Fruit fly (Drosophila melanogaster) whole organism, embryonic: ENCODE results near the gene Drp1.

Experiments
- Aef1 ChIP-seq: fragments of 200-800 bp; sonication (Bioruptor generic); IDR thresholded peaks from 3 replicates; pipeline ENCODE4 v1.3.6; 2022; ENCODE audit warnings: missing biosample characterization, missing genetic modification characterization
- Atf-2 ChIP-seq: fragments of 200-800 bp; sonication (Bioruptor generic); optimal IDR thresholded peaks from 2 replicates; lab custom pipeline; 2016; ENCODE audit warnings: missing biosample characterization, missing genetic modification characterization
- Atf6 ChIP-seq: fragments of 200-800 bp; sonication (Bioruptor generic); IDR thresholded peaks from 2 replicates; pipeline ENCODE4 v1.3.6; 2022; ENCODE audit warnings: missing biosample characterization, missing genetic modification characterization
- Bteb2 ChIP-seq: fragments of 200-800 bp; sonication (Bioruptor generic); optimal IDR thresholded peaks from 2 replicates; lab custom pipeline; 2016; ENCODE audit warnings: missing biosample characterization, missing genetic modification characterization
- CG10431 ChIP-seq: fragments of 200-800 bp; sonication (Bioruptor generic); optimal IDR thresholded peaks from 3 replicates; lab custom pipeline; 2018; ENCODE audit warnings: missing biosample characterization, mild to moderate bottlenecking, missing genetic modification characterization
- CG10462 ChIP-seq: fragments of 200-800 bp; sonication (Bioruptor generic); optimal IDR thresholded peaks from 2 replicates; lab custom pipeline; 2016; ENCODE audit warnings: missing biosample characterization, missing genetic modification characterization
- CG10565 ChIP-seq: fragments of 200-800 bp; sonication (Bioruptor generic); optimal IDR thresholded peaks from 3 replicates; lab custom pipeline; 2016; ENCODE audit warnings: missing biosample characterization, mild to moderate bottlenecking, missing genetic modification characterization
- CG11085 ChIP-seq: fragments of 200-800 bp; sonication (Bioruptor generic); IDR thresholded peaks from 2 replicates; pipeline ENCODE4 v1.3.6; 2022; ENCODE audit warnings: missing biosample characterization, missing genetic modification characterization
- CG11504 ChIP-seq: fragments of 200-800 bp; sonication (Bioruptor generic); optimal IDR thresholded peaks from 3 replicates; lab custom pipeline; 2019; ENCODE audit warnings: missing biosample characterization, mild to moderate bottlenecking, missing genetic modification characterization, moderate library complexity
- CG13894 ChIP-seq: fragments of 200-800 bp; sonication (Bioruptor generic); optimal IDR thresholded peaks from 3 replicates; lab custom pipeline; 2018; ENCODE audit warnings: missing biosample characterization, mild to moderate bottlenecking, missing genetic modification characterization, moderate library complexity
- CG14860 ChIP-seq: fragments of 200-800 bp; sonication (Bioruptor generic); IDR thresholded peaks from 3 replicates; pipeline ENCODE4 v1.3.6; 2022; ENCODE audit warnings: missing biosample characterization, missing genetic modification characterization; ENCODE audit not compliant: partially characterized antibody
- CG15073 ChIP-seq: fragments of 200-800 bp; sonication (Bioruptor generic); optimal IDR thresholded peaks from 2 replicates; lab custom pipeline; 2016; ENCODE audit warnings: missing biosample characterization, missing genetic modification characterization
- CG15514 ChIP-seq: fragments of 200-800 bp; sonication (Bioruptor generic); optimal IDR thresholded peaks from 3 replicates; lab custom pipeline; 2017; ENCODE audit warnings: missing biosample characterization, missing genetic modification characterization, mild to moderate bottlenecking, moderate library complexity, missing genetic modification reagents
- CG17385 ChIP-seq: fragments of 200-800 bp; sonication (Bioruptor generic); optimal IDR thresholded peaks from 3 replicates; lab custom pipeline; 2018; ENCODE audit warnings: missing biosample characterization, mild to moderate bottlenecking, missing genetic modification characterization
- CG18619 ChIP-seq: fragments of 200-800 bp; sonication (Bioruptor generic); optimal IDR thresholded peaks from 3 replicates; lab custom pipeline; 2017; ENCODE audit warnings: missing biosample characterization, mild to moderate bottlenecking, missing genetic modification characterization
- CG2116 ChIP-seq: fragments of 200-800 bp; sonication (Bioruptor generic); optimal IDR thresholded peaks from 3 replicates; lab custom pipeline; 2018; ENCODE audit warnings: missing biosample characterization, mild to moderate bottlenecking, missing genetic modification characterization
- CG2120 ChIP-seq: fragments of 200-800 bp; sonication (Bioruptor generic); optimal IDR thresholded peaks from 3 replicates; lab custom pipeline; 2016; ENCODE audit warnings: missing biosample characterization, missing genetic modification characterization
- CG2199 ChIP-seq: fragments of 200-800 bp; sonication (Bioruptor generic); IDR thresholded peaks from 3 replicates; pipeline ENCODE4 v1.3.6; 2022; ENCODE audit warnings: missing biosample characterization, missing genetic modification characterization
- CG34422 ChIP-seq: fragments of 200-800 bp; sonication (Bioruptor generic); IDR thresholded peaks from 3 replicates; pipeline ENCODE4 v1.3.6; 2022; ENCODE audit warnings: missing biosample characterization, missing genetic modification characterization
- CG3726 ChIP-seq: fragments of 200-800 bp; sonication (Bioruptor generic); IDR thresholded peaks from 3 replicates; pipeline ENCODE4, ENCODE4 v1.3.6; 2022; ENCODE audit warnings: missing biosample characterization, missing genetic modification characterization
- CG5180 ChIP-seq: fragments of 200-800 bp; sonication (Bioruptor generic); optimal IDR thresholded peaks from 3 replicates; lab custom pipeline; 2017; ENCODE audit warnings: missing biosample characterization, missing genetic modification characterization, mild to moderate bottlenecking, moderate library complexity, missing genetic modification reagents
- CG6254 ChIP-seq: fragments of 200-800 bp; sonication (Bioruptor generic); optimal IDR thresholded peaks from 3 replicates; lab custom pipeline; 2017; ENCODE audit warnings: mild to moderate bottlenecking, missing biosample characterization, missing genetic modification reagents, missing genetic modification characterization
- CG6689 ChIP-seq: fragments of 200-800 bp; sonication (Bioruptor generic); IDR thresholded peaks from 2 replicates; pipeline ENCODE4 v1.3.6; 2022; ENCODE audit warnings: missing biosample characterization, missing genetic modification characterization
- CG7271 ChIP-seq: fragments of 200-800 bp; sonication (Bioruptor generic); optimal IDR thresholded peaks from 2 replicates; lab custom pipeline; 2018; ENCODE audit warnings: missing biosample characterization, mild to moderate bottlenecking, missing genetic modification characterization, moderate library complexity
- CG7357 ChIP-seq: fragments of 200-800 bp; sonication (Bioruptor generic); IDR thresholded peaks from 3 replicates; pipeline ENCODE4 v1.3.6; 2022; ENCODE audit warnings: missing biosample characterization, missing genetic modification characterization
- CG8359 ChIP-seq: fragments of 200-800 bp; sonication (Bioruptor generic); optimal IDR thresholded peaks from 2 replicates; lab custom pipeline; 2017; ENCODE audit warnings: missing biosample characterization, mild to moderate bottlenecking, missing genetic modification characterization, borderline replicate concordance
- CoRest ChIP-seq: fragments of 200-800 bp; sonication (Bioruptor generic); optimal IDR thresholded peaks from 3 replicates; lab custom pipeline; 2018; ENCODE audit warnings: missing biosample characterization, mild to moderate bottlenecking, missing genetic modification characterization, moderate library complexity
- HLH54F ChIP-seq: fragments of 200-800 bp; sonication (Bioruptor generic); optimal IDR thresholded peaks from 3 replicates; lab custom pipeline; 2016; ENCODE audit warnings: missing biosample characterization, missing genetic modification characterization
- Hmr ChIP-seq: fragments of 200-800 bp; sonication (Bioruptor generic); optimal IDR thresholded peaks from 3 replicates; lab custom pipeline; 2017; ENCODE audit warnings: mild to moderate bottlenecking, missing biosample characterization, missing genetic modification reagents, missing genetic modification characterization
- Hr3 ChIP-seq: fragments of 200-800 bp; sonication (Bioruptor generic); optimal IDR thresholded peaks from 3 replicates; lab custom pipeline; 2016; ENCODE audit warnings: missing biosample characterization, missing genetic modification characterization
- Lhr ChIP-seq: fragments of 200-800 bp; sonication (Bioruptor generic); optimal IDR thresholded peaks from 3 replicates; lab custom pipeline; 2017; ENCODE audit warnings: mild to moderate bottlenecking, missing biosample characterization, missing genetic modification reagents, missing genetic modification characterization
- Mrtf ChIP-seq: fragments of 200-800 bp; sonication (Bioruptor generic); IDR thresholded peaks from 3 replicates; pipeline ENCODE4 v1.3.6; 2022; ENCODE audit warnings: missing biosample characterization, missing genetic modification characterization
- Nf-YA ChIP-seq: fragments of 200-800 bp; sonication (Bioruptor generic); IDR thresholded peaks from 2 replicates; pipeline ENCODE4 v1.3.6; 2022; ENCODE audit warnings: missing biosample characterization, missing genetic modification characterization
- Sry-δ ChIP-seq: fragments of 200-800 bp; sonication (Bioruptor generic); optimal IDR thresholded peaks from 2 replicates; lab custom pipeline; 2016; ENCODE audit warnings: missing biosample characterization, missing genetic modification characterization
- Taf1 ChIP-seq: fragments of 200-800 bp; sonication (Bioruptor generic); IDR thresholded peaks from 2 replicates; pipeline ENCODE4 v1.3.6; 2022; ENCODE audit warnings: missing biosample characterization, missing genetic modification characterization
- Vsx1 ChIP-seq: fragments of 200-800 bp; sonication (Bioruptor generic); optimal IDR thresholded peaks from 2 replicates; lab custom pipeline; 2017; ENCODE audit warnings: missing biosample characterization, mild to moderate bottlenecking, missing genetic modification characterization, missing genetic modification reagents
- ash1 ChIP-seq: fragments of 200-800 bp; sonication (Bioruptor generic); optimal IDR thresholded peaks from 2 replicates; lab custom pipeline; 2018; ENCODE audit warnings: missing biosample characterization, mild to moderate bottlenecking, missing genetic modification characterization
- ato ChIP-seq: fragments of 200-800 bp; sonication (Bioruptor generic); IDR thresholded peaks from 2 replicates; pipeline ENCODE4 v1.3.6; 2022; ENCODE audit warnings: missing biosample characterization, missing genetic modification characterization; ENCODE audit not compliant: partially characterized antibody
- chinmo ChIP-seq: fragments of 200-800 bp; sonication (Bioruptor generic); IDR thresholded peaks from 4 replicates; pipeline ENCODE4 v1.3.6; 2022; ENCODE audit warnings: missing biosample characterization, missing genetic modification characterization; ENCODE audit not compliant: partially characterized antibody
- dmrt11E ChIP-seq: fragments of 200-800 bp; sonication (Bioruptor generic); optimal IDR thresholded peaks from 3 replicates; lab custom pipeline; 2018; ENCODE audit warnings: missing biosample characterization, mild to moderate bottlenecking, missing genetic modification characterization, moderate library complexity
- fu2 ChIP-seq: fragments of 200-800 bp; sonication (Bioruptor generic); optimal IDR thresholded peaks from 2 replicates; lab custom pipeline; 2016; ENCODE audit warnings: missing biosample characterization, missing genetic modification characterization
- pan ChIP-seq, 4 experiments: fragments of >200 bp in 3 of 4; fragments of 200-800 bp in 1 of 4; sonication (Bioruptor generic) in 1 of 4; optimal IDR thresholded peaks in 3 of 4; IDR thresholded peaks in 1 of 4; 2 replicates each; pipeline versions ENCODE4 v1.3.6 to Lab custom; 2017 to 2022; ENCODE audit warnings: missing biosample characterization in 2 of 4, missing genetic modification characterization in 2 of 4, mixed read lengths in 1 of 4
- peb ChIP-seq: fragments of 200-800 bp; sonication (Bioruptor generic); IDR thresholded peaks from 2 replicates; pipeline ENCODE4 v1.3.6; 2022; ENCODE audit warnings: missing biosample characterization, missing genetic modification characterization
- pros ChIP-seq: fragments of 200-800 bp; sonication (Bioruptor generic); optimal IDR thresholded peaks from 3 replicates; lab custom pipeline; 2019; ENCODE audit warnings: missing biosample characterization, mild to moderate bottlenecking, missing genetic modification characterization, moderate library complexity
- run ChIP-seq: fragments of 200-800 bp; sonication (Bioruptor generic); optimal IDR thresholded peaks from 3 replicates; lab custom pipeline; 2018; ENCODE audit warnings: missing biosample characterization, mild to moderate bottlenecking, missing genetic modification characterization
- sd ChIP-seq: fragments of 200-800 bp; sonication (Bioruptor generic); optimal IDR thresholded peaks from 3 replicates; lab custom pipeline; 2018; ENCODE audit warnings: missing biosample characterization, mild to moderate bottlenecking, missing genetic modification characterization, moderate library complexity
- slou ChIP-seq: fragments of 200-800 bp; sonication (Bioruptor generic); optimal IDR thresholded peaks from 3 replicates; lab custom pipeline; 2016; ENCODE audit warnings: missing biosample characterization, missing genetic modification characterization
- vvl ChIP-seq: fragments of 200-800 bp; sonication (Bioruptor generic); IDR thresholded peaks from 2 replicates; pipeline ENCODE4 v1.3.6; 2022; ENCODE audit warnings: missing biosample characterization, missing genetic modification characterization
- zfh1 ChIP-seq: fragments of 200-800 bp; sonication (Bioruptor generic); IDR thresholded peaks from 3 replicates; pipeline ENCODE4 v1.3.6; 2022; ENCODE audit warnings: missing biosample characterization, missing genetic modification characterization

Gene Drp1

DNA sequence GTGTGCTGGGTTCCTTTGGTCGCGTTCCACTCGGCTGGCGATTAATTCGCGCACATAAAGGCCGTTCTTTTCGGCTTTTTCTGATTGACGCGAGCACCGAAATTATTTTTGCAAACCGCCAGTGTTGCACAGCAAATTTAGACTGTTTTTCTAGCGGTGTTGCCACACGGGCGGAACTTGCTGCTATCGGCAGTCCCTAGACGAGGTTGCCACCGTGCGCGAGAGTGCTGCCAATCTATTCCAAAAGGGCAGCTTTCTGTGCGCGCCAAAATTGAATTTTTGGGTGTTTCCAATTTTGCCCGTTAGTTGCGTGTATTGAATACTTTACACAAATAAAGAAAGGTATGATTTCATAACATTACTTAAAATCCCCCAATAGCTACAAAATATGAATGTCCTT is at the start of gene Drp1 (continued):
- TF ChIP-seq CG11085 (GFP tag; lab: Robert Waterston, UW) (peak; percentile 52; the same call in 1 of the 2 replicates), CG18619 (peak; percentile 25), CG2116 (GFP tag; lab: Kevin White, UChicago) (peak; percentile 51), Nf-YA (GFP tag; lab: Robert Waterston, UW) (no peak), CG8359 (GFP tag; lab: Kevin White, UChicago) (no peak), run (no peak), CG6254 (GFP tag; lab: Kevin White, UChicago) (no peak), CG3726 (GFP tag; lab: Robert Waterston, UW) (no peak), Lhr (GFP tag; lab: Kevin White, UChicago) (peak; percentile 91), Atf-2 (GFP tag; lab: Kevin White, UChicago) (peak; percentile 18), ash1 (GFP tag; lab: Kevin White, UChicago) (no peak), CG10462 (GFP tag; lab: Kevin White, UChicago) (no peak), Vsx1 (GFP tag; lab: Kevin White, UChicago) (no peak), pan (optimal IDR thresholded peaks at IDR 0.05; lab: Kevin White, UChicago) (no peak), pan (GFP tag; optimal IDR thresholded peaks at IDR 0.05 in 1 of 2, IDR thresholded peaks at IDR 0.05 in 1 of 2) (peak in 1 of 2 experiments; percentile 51), CG2199 (GFP tag; lab: Robert Waterston, UW) (0 out of 3 replicates have a peak, but pooled peaks have one; percentile 48), CG10431 (no peak), CG7271 (tag; lab: Kevin White, UChicago) (no peak), sd (tag; lab: Kevin White, UChicago) (no peak), Mrtf (GFP tag; lab: Robert Waterston, UW) (0 out of 3 replicates have a peak, but pooled peaks have one; percentile 27), Aef1 (peak; percentile 36; the same call in 2 of the 3 replicates), zfh1 (GFP tag; lab: Robert Waterston, UW) (peak; percentile 63; the same call in 1 of the 3 replicates), ato (GFP tag; lab: Robert Waterston, UW) (peak; percentile 61), CoRest (tag; lab: Kevin White, UChicago) (peak; percentile 52), slou (peak; percentile 25), CG15514 (GFP tag; lab: Kevin White, UChicago) (peak; percentile 84), Hr3 (GFP tag; lab: Kevin White, UChicago) (peak; percentile 47), CG15073 (GFP tag; lab: Kevin White, UChicago) (no peak), chinmo (GFP tag; lab: Robert Waterston, UW) (0 out of 4 replicates have a peak, but pooled peaks have one; percentile 70), fu2 (GFP tag; lab: Kevin White, UChicago) (peak; percentile 63), HLH54F (GFP tag; lab: Kevin White, UChicago) (peak; percentile 60), Taf1 (no peak), CG17385 (GFP tag; lab: Kevin White, UChicago) (peak; percentile 13), Sry-δ (peak; percentile 75), CG34422 (GFP tag; lab: Robert Waterston, UW) (peak; percentile 76), CG13894 (tag; lab: Kevin White, UChicago) (peak; percentile 46), CG11504 (tag; lab: Kevin White, UChicago) (no peak), Atf6 (GFP tag; lab: Robert Waterston, UW) (peak; percentile 25; the same call in 1 of the 2 replicates), CG6689 (GFP tag; lab: Robert Waterston, UW) (no peak), peb (GFP tag; lab: Robert Waterston, UW) (no peak), vvl (GFP tag; lab: Robert Waterston, UW) (peak; percentile 50; the same call in 1 of the 2 replicates), CG14860 (GFP tag; lab: Robert Waterston, UW) (peak; percentile 35; the same call in 1 of the 3 replicates), CG7357 (no peak), CG2120 (peak; percentile 83), Hmr (peak; percentile 76), pros (GFP tag; lab: Kevin White, UChicago) (no peak), Bteb2 (GFP tag; lab: Kevin White, UChicago) (no peak), CG10565 (GFP tag; lab: Kevin White, UChicago) (no peak), CG5180 (GFP tag; lab: Kevin White, UChicago) (no peak), dmrt11E (tag; lab: Kevin White, UChicago) (peak; percentile 23)
